Fruit fly (Drosophila melanogaster) whole organism, embryonic: ENCODE results near the gene CG12992.
A peak's percentile ranks its signal among the peaks of the same experiment; 100 is the strongest.

Experiments used
- Atf-2 ChIP-seq: fragments of 200-800 bp; sonication (Bioruptor generic); optimal IDR thresholded peaks from 2 replicates; lab custom pipeline; 2016; ENCODE audit warnings: missing biosample characterization, missing genetic modification characterization
- Bgb ChIP-seq: fragments of 200-800 bp; sonication (Bioruptor generic); IDR thresholded peaks from 2 replicates; pipeline ENCODE4 v1.3.6; 2022; ENCODE audit warnings: missing biosample characterization, missing genetic modification characterization; ENCODE audit not compliant: partially characterized antibody
- BtbVII ChIP-seq: fragments of 200-800 bp; sonication (Bioruptor generic); optimal IDR thresholded peaks from 3 replicates; lab custom pipeline; 2017; ENCODE audit warnings: missing biosample characterization, mild to moderate bottlenecking, missing genetic modification characterization
- CG10267 ChIP-seq: fragments of 200-800 bp; sonication (Bioruptor generic); optimal IDR thresholded peaks from 2 replicates; lab custom pipeline; 2018; ENCODE audit warnings: missing biosample characterization, mild to moderate bottlenecking, missing genetic modification characterization, moderate library complexity
- CG11723 ChIP-seq: fragments of 200-800 bp; sonication (Bioruptor generic); optimal IDR thresholded peaks from 2 replicates; lab custom pipeline; 2017; ENCODE audit warnings: missing biosample characterization, mild to moderate bottlenecking, missing genetic modification characterization
- CG12071 ChIP-seq: fragments of 200-800 bp; sonication (Bioruptor generic); optimal IDR thresholded peaks from 3 replicates; lab custom pipeline; 2018; ENCODE audit warnings: missing biosample characterization, mild to moderate bottlenecking, missing genetic modification characterization
- CG12219 ChIP-seq: fragments of 200-800 bp; sonication (Bioruptor generic); optimal IDR thresholded peaks from 3 replicates; lab custom pipeline; 2018; ENCODE audit warnings: missing biosample characterization, mild to moderate bottlenecking, missing genetic modification characterization
- CG13123 ChIP-seq: fragments of 200-800 bp; sonication (Bioruptor generic); optimal IDR thresholded peaks from 2 replicates; lab custom pipeline; 2016; ENCODE audit warnings: missing biosample characterization, missing genetic modification characterization
- CG3838 ChIP-seq: fragments of 200-800 bp; sonication (Bioruptor generic); optimal IDR thresholded peaks from 3 replicates; lab custom pipeline; 2016; ENCODE audit warnings: missing biosample characterization, missing genetic modification characterization
- CG6175 ChIP-seq: fragments of 200-800 bp; sonication (Bioruptor generic); IDR thresholded peaks from 3 replicates; pipeline ENCODE4 v1.3.6; 2022; ENCODE audit warnings: missing biosample characterization, missing genetic modification characterization
- CG6272 ChIP-seq: fragments of 200-800 bp; sonication (Bioruptor generic); IDR thresholded peaks from 2 replicates; pipeline ENCODE4 v1.3.6; 2022; ENCODE audit warnings: missing biosample characterization, missing genetic modification characterization
- CG6765 ChIP-seq: fragments of 200-800 bp; sonication (Bioruptor generic); optimal IDR thresholded peaks from 3 replicates; lab custom pipeline; 2017; ENCODE audit warnings: missing biosample characterization, mild to moderate bottlenecking, missing genetic modification characterization
- CG7357 ChIP-seq: fragments of 200-800 bp; sonication (Bioruptor generic); IDR thresholded peaks from 3 replicates; pipeline ENCODE4 v1.3.6; 2022; ENCODE audit warnings: missing biosample characterization, missing genetic modification characterization
- CG7372 ChIP-seq: fragments of 200-800 bp; sonication (Bioruptor generic); IDR thresholded peaks from 2 replicates; pipeline ENCODE4 v1.3.6; 2022; ENCODE audit warnings: missing biosample characterization, missing genetic modification characterization
- CG8478 ChIP-seq: fragments of >200 bp; optimal IDR thresholded peaks from 2 replicates; lab custom pipeline; 2018
- E2f2 ChIP-seq: fragments of 200-800 bp; sonication (Bioruptor generic); IDR thresholded peaks from 2 replicates; pipeline ENCODE4 v1.3.6; 2022; ENCODE audit warnings: missing biosample characterization, missing genetic modification characterization
- Eip74EF ChIP-seq, 2 experiments: fragments of 200-800 bp in 1 of 2; fragments of >200 bp in 1 of 2; sonication (Bioruptor generic) in 1 of 2; optimal IDR thresholded peaks; 2 replicates each; lab custom pipeline; 2017 to 2019; ENCODE audit warnings: missing biosample characterization in 2 of 2, missing genetic modification characterization in 2 of 2, mild to moderate bottlenecking in 1 of 2, moderate library complexity in 1 of 2
- Fer2 ChIP-seq: fragments of 200-800 bp; sonication (Bioruptor generic); optimal IDR thresholded peaks from 2 replicates; lab custom pipeline; 2018; ENCODE audit warnings: missing biosample characterization, mild to moderate bottlenecking, missing genetic modification characterization, moderate library complexity
- Fer3 ChIP-seq: fragments of 200-800 bp; sonication (Bioruptor generic); optimal IDR thresholded peaks from 2 replicates; lab custom pipeline; 2018; ENCODE audit warnings: missing biosample characterization, mild to moderate bottlenecking, missing genetic modification characterization, moderate library complexity
- H2.0 ChIP-seq: fragments of 200-800 bp; sonication (Bioruptor generic); IDR thresholded peaks from 2 replicates; pipeline ENCODE4 v1.3.6; 2022; ENCODE audit warnings: missing biosample characterization, missing genetic modification characterization
- Hr78 ChIP-seq, 2 experiments: fragments of 200-800 bp in 1 of 2; fragments of >200 bp in 1 of 2; sonication (Bioruptor generic) in 1 of 2; optimal IDR thresholded peaks; 2 replicates each; lab custom pipeline; 2017 to 2019; ENCODE audit warnings: missing biosample characterization in 2 of 2, missing genetic modification characterization in 2 of 2, mild to moderate bottlenecking in 1 of 2, moderate library complexity in 1 of 2
- Lim3 ChIP-seq: fragments of 200-800 bp; sonication (Bioruptor generic); IDR thresholded peaks from 2 replicates; pipeline ENCODE4 v1.3.6; 2022; ENCODE audit warnings: missing biosample characterization, missing genetic modification characterization
- Max ChIP-seq: fragments of 200-800 bp; sonication (Bioruptor generic); optimal IDR thresholded peaks from 2 replicates; lab custom pipeline; 2016; ENCODE audit warnings: missing biosample characterization, mild to moderate bottlenecking, missing genetic modification characterization
- Mrtf ChIP-seq: fragments of 200-800 bp; sonication (Bioruptor generic); IDR thresholded peaks from 3 replicates; pipeline ENCODE4 v1.3.6; 2022; ENCODE audit warnings: missing biosample characterization, missing genetic modification characterization
- Nf-YB ChIP-seq: fragments of 200-800 bp; sonication (Bioruptor generic); optimal IDR thresholded peaks from 3 replicates; lab custom pipeline; 2019; ENCODE audit warnings: missing biosample characterization, mild to moderate bottlenecking, missing genetic modification characterization, moderate library complexity
- Oaz ChIP-seq: fragments of 200-800 bp; sonication (Bioruptor generic); IDR thresholded peaks from 2 replicates; pipeline ENCODE4 v1.3.6; 2022; ENCODE audit warnings: missing biosample characterization, missing genetic modification characterization
- Poxn ChIP-seq: fragments of 200-800 bp; sonication (Bioruptor generic); IDR thresholded peaks from 2 replicates; pipeline ENCODE4 v1.3.6; 2022; ENCODE audit warnings: missing biosample characterization, missing genetic modification characterization
- abd-A ChIP-seq: fragments of 200-800 bp; sonication (Bioruptor generic); optimal IDR thresholded peaks from 3 replicates; lab custom pipeline; 2019; ENCODE audit warnings: missing biosample characterization, mild to moderate bottlenecking, missing genetic modification characterization, moderate library complexity
- ato ChIP-seq: fragments of 200-800 bp; sonication (Bioruptor generic); IDR thresholded peaks from 2 replicates; pipeline ENCODE4 v1.3.6; 2022; ENCODE audit warnings: missing biosample characterization, missing genetic modification characterization; ENCODE audit not compliant: partially characterized antibody
- bcd ChIP-seq: fragments of 200-800 bp; sonication (Bioruptor generic); optimal IDR thresholded peaks from 2 replicates; lab custom pipeline; 2017; ENCODE audit warnings: missing biosample characterization, mild to moderate bottlenecking, missing genetic modification characterization
- br ChIP-seq: fragments of >200 bp; optimal IDR thresholded peaks from 2 replicates; lab custom pipeline; 2017
- crp ChIP-seq, 2 experiments: fragments of 200-800 bp; sonication (Bioruptor generic); optimal IDR thresholded peaks; 2 replicates in 1 of 2; 3 replicates in 1 of 2; lab custom pipeline; 2017; ENCODE audit warnings: missing biosample characterization in 2 of 2, missing genetic modification characterization in 2 of 2, mild to moderate bottlenecking in 1 of 2, moderate library complexity in 1 of 2
- danr ChIP-seq: fragments of 200-800 bp; sonication (Bioruptor generic); IDR thresholded peaks from 2 replicates; pipeline ENCODE4 v1.3.6; 2022; ENCODE audit warnings: missing biosample characterization, missing genetic modification characterization
- eyg ChIP-seq: fragments of 200-800 bp; sonication (Bioruptor generic); optimal IDR thresholded peaks from 3 replicates; lab custom pipeline; 2016; ENCODE audit warnings: missing biosample characterization, missing genetic modification characterization
- ftz-f1 ChIP-seq: fragments of 200-800 bp; sonication (Bioruptor generic); optimal IDR thresholded peaks from 2 replicates; lab custom pipeline; 2016; ENCODE audit warnings: missing biosample characterization, missing genetic modification characterization
- gce ChIP-seq: fragments of 200-800 bp; sonication (Bioruptor generic); IDR thresholded peaks from 3 replicates; pipeline ENCODE4 v1.3.6; 2022; ENCODE audit warnings: missing biosample characterization, missing genetic modification characterization
- gsb ChIP-seq: fragments of 200-800 bp; sonication (Bioruptor generic); IDR thresholded peaks from 2 replicates; pipeline ENCODE4 v1.3.6; 2022; ENCODE audit warnings: missing biosample characterization, missing genetic modification characterization
- jumu ChIP-seq: fragments of 200-800 bp; sonication (Bioruptor generic); optimal IDR thresholded peaks from 3 replicates; lab custom pipeline; 2016; ENCODE audit warnings: missing biosample characterization, missing genetic modification characterization
- lbe ChIP-seq: fragments of 200-800 bp; sonication (Bioruptor generic); optimal IDR thresholded peaks from 2 replicates; lab custom pipeline; 2016; ENCODE audit warnings: missing biosample characterization, mild to moderate bottlenecking, missing genetic modification characterization
- org-1 ChIP-seq: fragments of 200-800 bp; sonication (Bioruptor generic); optimal IDR thresholded peaks from 2 replicates; lab custom pipeline; 2017; ENCODE audit warnings: missing biosample characterization, missing genetic modification characterization
- pzg ChIP-seq: fragments of 200-800 bp; sonication (Bioruptor generic); optimal IDR thresholded peaks from 3 replicates; lab custom pipeline; 2018; ENCODE audit warnings: missing biosample characterization, mild to moderate bottlenecking, missing genetic modification characterization, moderate library complexity
- rib ChIP-seq: fragments of 200-800 bp; sonication (Bioruptor generic); IDR thresholded peaks from 2 replicates; pipeline ENCODE4 v1.3.6; 2022; ENCODE audit warnings: missing biosample characterization, missing genetic modification characterization
- row ChIP-seq: fragments of 200-800 bp; sonication (Bioruptor generic); IDR thresholded peaks from 3 replicates; pipeline ENCODE4 v1.3.6; 2022; ENCODE audit warnings: missing biosample characterization, missing genetic modification characterization
- sc ChIP-seq, 3 experiments: fragments of >200 bp in 2 of 3; fragments of 200-800 bp in 1 of 3; sonication (Bioruptor generic) in 1 of 3; optimal IDR thresholded peaks; 2 replicates in 2 of 3; 3 replicates in 1 of 3; lab custom pipeline; 2017; ENCODE audit warnings: mild to moderate bottlenecking in 1 of 3, missing biosample characterization in 1 of 3, missing genetic modification characterization in 1 of 3, missing genetic modification reagents in 1 of 3
- scrt ChIP-seq: fragments of 200-800 bp; sonication (Bioruptor generic); optimal IDR thresholded peaks from 2 replicates; lab custom pipeline; 2018; ENCODE audit warnings: missing biosample characterization, mild to moderate bottlenecking, missing genetic modification characterization, moderate library complexity
- sna ChIP-seq: fragments of 200-800 bp; sonication (Bioruptor generic); IDR thresholded peaks from 2 replicates; pipeline ENCODE4 v1.3.6; 2022; ENCODE audit warnings: missing biosample characterization, missing genetic modification characterization; ENCODE audit not compliant: partially characterized antibody
- stwl ChIP-seq: fragments of 200-800 bp; sonication (Bioruptor generic); optimal IDR thresholded peaks from 3 replicates; lab custom pipeline; 2018; ENCODE audit warnings: missing biosample characterization, mild to moderate bottlenecking, missing genetic modification characterization, moderate library complexity
- unpg ChIP-seq: fragments of 200-800 bp; sonication (Bioruptor generic); optimal IDR thresholded peaks from 3 replicates; lab custom pipeline; 2018; ENCODE audit warnings: missing biosample characterization, mild to moderate bottlenecking, missing genetic modification characterization, moderate library complexity
- usp ChIP-seq: fragments of >200 bp; optimal IDR thresholded peaks from 2 replicates; lab custom pipeline; 2017; ENCODE audit warnings: missing biosample characterization, missing genetic modification characterization
- zen ChIP-seq: fragments of 200-800 bp; sonication (Bioruptor generic); optimal IDR thresholded peaks from 3 replicates; lab custom pipeline; 2018; ENCODE audit warnings: missing biosample characterization, mild to moderate bottlenecking, missing genetic modification characterization, moderate library complexity

Gene CG12992

dm6 chrX:17581606-17582281 lies 6.9 kb upstream of the CG12992 start (continued):
- no peak for TF ChIP-seq Lim3 (GFP tag; lab: Robert Waterston, UW)
- no peak for TF ChIP-seq Bgb (GFP tag; lab: Robert Waterston, UW)
- TF ChIP-seq gsb (GFP tag; lab: Robert Waterston, UW) = no peak
- TF ChIP-seq pzg = no peak
- no peak for TF ChIP-seq CG13123
- TF ChIP-seq CG6765 (GFP tag; lab: Kevin White, UChicago) = no peak
- TF ChIP-seq gce (GFP tag; lab: Robert Waterston, UW) = no peak
- no peak for TF ChIP-seq sc (optimal IDR thresholded peaks at IDR 0.05; lab: Kevin White, UChicago)
- TF ChIP-seq sc (GFP tag; optimal IDR thresholded peaks at IDR 0.05; lab: Kevin White, UChicago) = peak; percentile 30
- TF ChIP-seq ftz-f1 (GFP tag; lab: Kevin White, UChicago) = no peak
- no peak for TF ChIP-seq crp (GFP tag; optimal IDR thresholded peaks at IDR 0.05; lab: Kevin White, UChicago)
- no peak for TF ChIP-seq CG12219 (GFP tag; lab: Kevin White, UChicago)
- no peak for TF ChIP-seq lbe
- no peak for TF ChIP-seq usp
- peak; percentile 52; the same call in 2 of the 3 replicates for TF ChIP-seq row (GFP tag; lab: Robert Waterston, UW)
- no peak for TF ChIP-seq CG6175 (GFP tag; lab: Robert Waterston, UW)
- TF ChIP-seq stwl (tag; lab: Kevin White, UChicago) = no peak
- TF ChIP-seq bcd (GFP tag; lab: Kevin White, UChicago) = peak; percentile 20
- no peak for TF ChIP-seq Fer3 (tag; lab: Kevin White, UChicago)
- TF ChIP-seq Fer2 (tag; lab: Kevin White, UChicago) = no peak
- TF ChIP-seq abd-A (tag; lab: Kevin White, UChicago) = no peak
- no peak for TF ChIP-seq CG11723 (GFP tag; lab: Kevin White, UChicago)
- no peak for TF ChIP-seq danr (GFP tag; lab: Robert Waterston, UW)
- no peak for TF ChIP-seq Mrtf (GFP tag; lab: Robert Waterston, UW)
- no peak for TF ChIP-seq Poxn
- TF ChIP-seq zen (tag; lab: Kevin White, UChicago) = no peak
- no peak for TF ChIP-seq H2.0 (GFP tag; lab: Robert Waterston, UW)
- TF ChIP-seq E2f2 (GFP tag; lab: Robert Waterston, UW) = no peak
- TF ChIP-seq sna (GFP tag; lab: Robert Waterston, UW) = no peak
- TF ChIP-seq CG12071 (GFP tag; lab: Kevin White, UChicago) = no peak
- no peak for TF ChIP-seq eyg (GFP tag; lab: Kevin White, UChicago)
- TF ChIP-seq Hr78 (GFP tag; optimal IDR thresholded peaks at IDR 0.05; lab: Kevin White, UChicago) = no peak
- TF ChIP-seq ato = no peak
- TF ChIP-seq org-1 (GFP tag; lab: Kevin White, UChicago) = no peak
- TF ChIP-seq CG8478 (lab: Kevin White, UChicago) = no peak
- peak; percentile 43 for TF ChIP-seq Nf-YB
- no peak for TF ChIP-seq CG3838 (GFP tag; lab: Kevin White, UChicago)
- no peak for TF ChIP-seq BtbVII (GFP tag; lab: Kevin White, UChicago)
- TF ChIP-seq jumu (GFP tag; lab: Kevin White, UChicago) = no peak
- TF ChIP-seq CG7372 (GFP tag; lab: Robert Waterston, UW) = no peak
- peak; percentile 24 for TF ChIP-seq Max (GFP tag; lab: Kevin White, UChicago)
- TF ChIP-seq br = no peak
- TF ChIP-seq rib (GFP tag; lab: Robert Waterston, UW) = no peak
- TF ChIP-seq Eip74EF (GFP tag; optimal IDR thresholded peaks at IDR 0.05; lab: Kevin White, UChicago) = no peak
- no peak for TF ChIP-seq CG7357 (GFP tag; lab: Robert Waterston, UW)
- TF ChIP-seq unpg (GFP tag; lab: Kevin White, UChicago) = no peak
- no peak for TF ChIP-seq Atf-2 (GFP tag; lab: Kevin White, UChicago)
- TF ChIP-seq Oaz (GFP tag; lab: Robert Waterston, UW) = no peak
- no peak for TF ChIP-seq scrt (GFP tag; lab: Kevin White, UChicago)
- TF ChIP-seq CG10267 (tag; lab: Kevin White, UChicago) = peak; percentile 45
- TF ChIP-seq CG6272 (GFP tag; lab: Robert Waterston, UW) = no peak
